Fruit fly (Drosophila melanogaster): ENCODE results near the gene CG5708.

CG5708 gene

dm6 chr2L:10230455-10230854 is 3.8 kb upstream of the CG5708 start:
- no peak for TF ChIP-seq ttk (optimal IDR thresholded peaks at IDR 0.05)

dm6 chr2L:10226213-10226723 is 340 bp downstream of the CG5708 start:
- TF ChIP-seq h (optimal IDR thresholded peaks at IDR 0.05) (no peak), insv (optimal IDR thresholded peaks at IDR 0.05) (no peak), psq (optimal IDR thresholded peaks at IDR 0.05) (no peak), ttk (optimal IDR thresholded peaks at IDR 0.05) (no peak), Myc (optimal IDR thresholded peaks at IDR 0.05) (no peak), Sin3A (optimal IDR thresholded peaks at IDR 0.05) (no peak)

- TF ChIP-seq insv (optimal IDR thresholded peaks at IDR 0.05) (no peak), ttk (optimal IDR thresholded peaks at IDR 0.05) (no peak), Sin3A (optimal IDR thresholded peaks at IDR 0.05) (no peak), Myc (optimal IDR thresholded peaks at IDR 0.05) (no peak), h (optimal IDR thresholded peaks at IDR 0.05) (no peak), psq (optimal IDR thresholded peaks at IDR 0.05) (no peak)
These were observed 3.9 kb downstream of the CG5708 start, which contains the start of gene Bcs1 for dm6 chr2L:10222550-10223231. TSS of gene Bcs1 (plus strand) at chr2L:10222657.

- TF ChIP-seq ttk (optimal IDR thresholded peaks at IDR 0.05) (no peak), psq (optimal IDR thresholded peaks at IDR 0.05) (no peak), insv (optimal IDR thresholded peaks at IDR 0.05) (no peak), Myc (optimal IDR thresholded peaks at IDR 0.05) (no peak), Sin3A (optimal IDR thresholded peaks at IDR 0.05) (no peak), h (optimal IDR thresholded peaks at IDR 0.05) (no peak)
These were observed 5.3 kb downstream of the CG5708 start for dm6 chr2L:10221387-10221705.

dm6 chr2L:10220501-10221386 is 5.9 kb downstream of the CG5708 start, which contains the start of the genes Npc1a and Prosalpha6:
TSS of gene Npc1a (minus strand) at chr2L:10221216.
TSS of gene Prosalpha6 (plus strand) at chr2L:10221351.
- TF ChIP-seq Myc (optimal IDR thresholded peaks at IDR 0.05) (no peak), insv (optimal IDR thresholded peaks at IDR 0.05) (no peak), Sin3A (optimal IDR thresholded peaks at IDR 0.05) (no peak), ttk (optimal IDR thresholded peaks at IDR 0.05) (no peak)

- TF ChIP-seq h (optimal IDR thresholded peaks at IDR 0.05) (no peak), ttk (optimal IDR thresholded peaks at IDR 0.05) (no peak), Sin3A (optimal IDR thresholded peaks at IDR 0.05) (no peak), Myc (optimal IDR thresholded peaks at IDR 0.05) (no peak), insv (optimal IDR thresholded peaks at IDR 0.05) (no peak), psq (optimal IDR thresholded peaks at IDR 0.05) (no peak)
These were observed 6.6 kb downstream of the CG5708 start for dm6 chr2L:10220010-10220409.

dm6 chr2L:10210631-10211557 is 15.7 kb downstream of the CG5708 start, which contains the start of the genes CG5727 and ath:
TSS of gene CG5727 (minus strand) at chr2L:10210681.
TSS of gene ath (plus strand) at chr2L:10211143.
- TF ChIP-seq psq (optimal IDR thresholded peaks at IDR 0.05) (no peak), ttk (optimal IDR thresholded peaks at IDR 0.05) (no peak), Sin3A (optimal IDR thresholded peaks at IDR 0.05) (no peak), Myc (optimal IDR thresholded peaks at IDR 0.05) (no peak), h (optimal IDR thresholded peaks at IDR 0.05) (no peak), insv (optimal IDR thresholded peaks at IDR 0.05) (no peak)

dm6 chr2L:10208799-10209794 is 17.5 kb downstream of the CG5708 start, which contains the start of gene CG5731:
TSS of gene CG5731 (minus strand) at chr2L:10209744.
- TF ChIP-seq Myc (optimal IDR thresholded peaks at IDR 0.05) (no peak), psq (optimal IDR thresholded peaks at IDR 0.05) (no peak), h (optimal IDR thresholded peaks at IDR 0.05) (no peak), insv (optimal IDR thresholded peaks at IDR 0.05) (no peak), Sin3A (optimal IDR thresholded peaks at IDR 0.05) (no peak), ttk (optimal IDR thresholded peaks at IDR 0.05) (no peak)

- TF ChIP-seq h (optimal IDR thresholded peaks at IDR 0.05) (no peak), ttk (optimal IDR thresholded peaks at IDR 0.05) (no peak), Sin3A (optimal IDR thresholded peaks at IDR 0.05) (no peak), psq (optimal IDR thresholded peaks at IDR 0.05) (no peak), insv (optimal IDR thresholded peaks at IDR 0.05) (no peak), Myc (optimal IDR thresholded peaks at IDR 0.05) (no peak)
These were observed 19.9 kb downstream of the CG5708 start, which contains the start of gene Snx17 for dm6 chr2L:10206633-10207162. TSS of gene Snx17 (minus strand) at chr2L:10206961.

dm6 chr2L:10205940-10206339 is 20.7 kb downstream of the CG5708 start:
- no peak for TF ChIP-seq Myc (optimal IDR thresholded peaks at IDR 0.05)
- TF ChIP-seq ttk (optimal IDR thresholded peaks at IDR 0.05), result peak; percentile 87
